Fruit fly (Drosophila melanogaster) whole organism, embryonic: Measurements from ENCODE around the gene CG13077.
A peak's percentile ranks its signal among the peaks of the same experiment; 100 is the strongest.

ENCODE experiments used
- Atf6 ChIP-seq: fragments of 200-800 bp; sonication (Bioruptor generic); IDR thresholded peaks from 2 replicates; pipeline ENCODE4 v1.3.6; 2022; ENCODE audit warnings: missing biosample characterization, missing genetic modification characterization
- Blimp-1 ChIP-seq: fragments of 200-800 bp; sonication (Bioruptor generic); optimal IDR thresholded peaks from 3 replicates; lab custom pipeline; 2018; ENCODE audit warnings: missing biosample characterization, missing genetic modification characterization, mild to moderate bottlenecking, moderate library complexity, missing genetic modification reagents
- BtbVII ChIP-seq: fragments of 200-800 bp; sonication (Bioruptor generic); optimal IDR thresholded peaks from 3 replicates; lab custom pipeline; 2017; ENCODE audit warnings: missing biosample characterization, mild to moderate bottlenecking, missing genetic modification characterization
- CG10209 ChIP-seq: fragments of 200-800 bp; sonication (Bioruptor generic); optimal IDR thresholded peaks from 3 replicates; lab custom pipeline; 2017; ENCODE audit warnings: missing biosample characterization, mild to moderate bottlenecking, missing genetic modification characterization, missing genetic modification reagents
- CG10565 ChIP-seq: fragments of 200-800 bp; sonication (Bioruptor generic); optimal IDR thresholded peaks from 3 replicates; lab custom pipeline; 2016; ENCODE audit warnings: missing biosample characterization, mild to moderate bottlenecking, missing genetic modification characterization
- CG11398 ChIP-seq: fragments of 200-800 bp; sonication (Bioruptor generic); optimal IDR thresholded peaks from 2 replicates; lab custom pipeline; 2016; ENCODE audit warnings: missing biosample characterization, missing genetic modification characterization
- CG14667 ChIP-seq: fragments of 200-800 bp; sonication (Bioruptor generic); IDR thresholded peaks from 2 replicates; pipeline ENCODE4 v1.3.6; 2022; ENCODE audit warnings: missing biosample characterization, missing genetic modification characterization
- CG14710 ChIP-seq: fragments of 200-800 bp; sonication (Bioruptor generic); optimal IDR thresholded peaks from 3 replicates; lab custom pipeline; 2019; ENCODE audit warnings: missing biosample characterization, mild to moderate bottlenecking, missing genetic modification characterization, moderate library complexity
- CG15073 ChIP-seq: fragments of 200-800 bp; sonication (Bioruptor generic); optimal IDR thresholded peaks from 2 replicates; lab custom pipeline; 2016; ENCODE audit warnings: missing biosample characterization, missing genetic modification characterization
- CG15479 ChIP-seq: fragments of 200-800 bp; sonication (Bioruptor generic); optimal IDR thresholded peaks from 3 replicates; lab custom pipeline; 2019; ENCODE audit warnings: missing biosample characterization, mild to moderate bottlenecking, missing genetic modification characterization, moderate library complexity
- CG15514 ChIP-seq: fragments of 200-800 bp; sonication (Bioruptor generic); optimal IDR thresholded peaks from 3 replicates; lab custom pipeline; 2017; ENCODE audit warnings: missing biosample characterization, missing genetic modification characterization, mild to moderate bottlenecking, moderate library complexity, missing genetic modification reagents
- CG17612 ChIP-seq: fragments of 200-800 bp; sonication (Bioruptor generic); IDR thresholded peaks from 2 replicates; pipeline ENCODE4 v1.3.6; 2022; ENCODE audit warnings: missing biosample characterization, missing genetic modification characterization
- CG17912 ChIP-seq: fragments of 200-800 bp; sonication (Bioruptor generic); optimal IDR thresholded peaks from 2 replicates; lab custom pipeline; 2018; ENCODE audit warnings: missing biosample characterization, mild to moderate bottlenecking, missing genetic modification characterization
- CG3407 ChIP-seq: fragments of 200-800 bp; sonication (Bioruptor generic); optimal IDR thresholded peaks from 2 replicates; lab custom pipeline; 2018; ENCODE audit warnings: missing biosample characterization, mild to moderate bottlenecking, missing genetic modification characterization
- CG34376 ChIP-seq: fragments of 200-800 bp; sonication (Bioruptor generic); optimal IDR thresholded peaks from 2 replicates; lab custom pipeline; 2018; ENCODE audit warnings: missing biosample characterization, mild to moderate bottlenecking, missing genetic modification characterization
- CG3995 ChIP-seq: fragments of 200-800 bp; sonication (Bioruptor generic); optimal IDR thresholded peaks from 3 replicates; lab custom pipeline; 2016; ENCODE audit warnings: missing biosample characterization, missing genetic modification characterization
- CG4617 ChIP-seq: fragments of 200-800 bp; sonication (Bioruptor generic); optimal IDR thresholded peaks from 3 replicates; lab custom pipeline; 2016; ENCODE audit warnings: missing biosample characterization, missing genetic modification characterization, borderline replicate concordance
- CG6272 ChIP-seq: fragments of 200-800 bp; sonication (Bioruptor generic); IDR thresholded peaks from 2 replicates; pipeline ENCODE4 v1.3.6; 2022; ENCODE audit warnings: missing biosample characterization, missing genetic modification characterization
- CG7987 ChIP-seq: fragments of 200-800 bp; sonication (Bioruptor generic); optimal IDR thresholded peaks from 2 replicates; lab custom pipeline; 2018; ENCODE audit warnings: missing biosample characterization, mild to moderate bottlenecking, missing genetic modification characterization, moderate library complexity
- CG8281 ChIP-seq: fragments of 200-800 bp; sonication (Bioruptor generic); optimal IDR thresholded peaks from 2 replicates; lab custom pipeline; 2018; ENCODE audit warnings: missing biosample characterization, mild to moderate bottlenecking, missing genetic modification characterization, moderate library complexity
- Drgx ChIP-seq: fragments of 200-800 bp; sonication (Bioruptor generic); IDR thresholded peaks from 2 replicates; pipeline ENCODE4 v1.3.6; 2022; ENCODE audit warnings: missing biosample characterization, missing genetic modification characterization
- E2f2 ChIP-seq: fragments of 200-800 bp; sonication (Bioruptor generic); IDR thresholded peaks from 2 replicates; pipeline ENCODE4 v1.3.6; 2022; ENCODE audit warnings: missing biosample characterization, missing genetic modification characterization
- ERR ChIP-seq: fragments of 200-800 bp; sonication (Bioruptor generic); optimal IDR thresholded peaks from 2 replicates; lab custom pipeline; 2016; ENCODE audit warnings: missing biosample characterization, missing genetic modification characterization
- Eip74EF ChIP-seq, 2 experiments: fragments of 200-800 bp in 1 of 2; fragments of >200 bp in 1 of 2; sonication (Bioruptor generic) in 1 of 2; optimal IDR thresholded peaks; 2 replicates each; lab custom pipeline; 2017 to 2019; ENCODE audit warnings: missing biosample characterization in 2 of 2, missing genetic modification characterization in 2 of 2, mild to moderate bottlenecking in 1 of 2, moderate library complexity in 1 of 2
- Gsc ChIP-seq: fragments of 200-800 bp; sonication (Bioruptor generic); IDR thresholded peaks from 2 replicates; pipeline ENCODE4 v1.3.6; 2022; ENCODE audit warnings: missing biosample characterization, missing genetic modification characterization
- Gug ChIP-seq: fragments of 200-800 bp; sonication (Bioruptor generic); IDR thresholded peaks from 4 replicates; pipeline ENCODE4 v1.3.6; 2022; ENCODE audit warnings: missing biosample characterization, missing genetic modification characterization
- HLH4C ChIP-seq: fragments of 200-800 bp; sonication (Bioruptor generic); IDR thresholded peaks from 3 replicates; pipeline ENCODE4 v1.3.6; 2022; ENCODE audit warnings: missing biosample characterization, missing genetic modification characterization; ENCODE audit not compliant: partially characterized antibody
- Mad ChIP-seq: fragments of 200-800 bp; sonication (Bioruptor generic); optimal IDR thresholded peaks from 2 replicates; lab custom pipeline; 2016; ENCODE audit warnings: missing biosample characterization, missing genetic modification characterization
- Med ChIP-seq: fragments of 200-800 bp; sonication (Bioruptor generic); peaks from one replicate; lab custom pipeline; 2016; ENCODE audit warnings: missing biosample characterization, missing genetic modification characterization, mild to moderate bottlenecking, inconsistent platforms, moderate library complexity
- Pdp1 ChIP-seq, 2 experiments: fragments of 200-800 bp; sonication (Bioruptor generic); optimal IDR thresholded peaks; 3 replicates each; lab custom pipeline; 2016; ENCODE audit warnings: missing biosample characterization in 2 of 2, missing genetic modification characterization in 2 of 2, mild to moderate bottlenecking in 1 of 2, moderate library complexity in 1 of 2
- Poxn ChIP-seq: fragments of 200-800 bp; sonication (Bioruptor generic); IDR thresholded peaks from 2 replicates; pipeline ENCODE4 v1.3.6; 2022; ENCODE audit warnings: missing biosample characterization, missing genetic modification characterization
- Trl ChIP-seq, 3 experiments: fragments of >200 bp in 2 of 3; fragments of 200-800 bp in 1 of 3; sonication (Bioruptor generic) in 1 of 3; optimal IDR thresholded peaks; 2 replicates in 1 of 3; 3 replicates in 2 of 3; lab custom pipeline; 2016 to 2017; ENCODE audit warnings: missing biosample characterization in 1 of 3, missing genetic modification characterization in 1 of 3
- cg ChIP-seq: fragments of 200-800 bp; sonication (Bioruptor generic); optimal IDR thresholded peaks from 3 replicates; lab custom pipeline; 2019; ENCODE audit warnings: missing biosample characterization, mild to moderate bottlenecking, missing genetic modification characterization, moderate library complexity
- chm ChIP-seq: fragments of 200-800 bp; sonication (Bioruptor generic); IDR thresholded peaks from 2 replicates; pipeline ENCODE4 v1.3.6; 2022; ENCODE audit warnings: missing biosample characterization, missing genetic modification characterization
- crp ChIP-seq, 2 experiments: fragments of 200-800 bp; sonication (Bioruptor generic); optimal IDR thresholded peaks; 2 replicates in 1 of 2; 3 replicates in 1 of 2; lab custom pipeline; 2017; ENCODE audit warnings: missing biosample characterization in 2 of 2, missing genetic modification characterization in 2 of 2, mild to moderate bottlenecking in 1 of 2, moderate library complexity in 1 of 2
- dan ChIP-seq: fragments of 200-800 bp; sonication (Bioruptor generic); IDR thresholded peaks from 2 replicates; pipeline ENCODE4 v1.3.6; 2022; ENCODE audit warnings: missing biosample characterization, missing genetic modification characterization
- dm ChIP-seq: fragments of 200-800 bp; sonication (Bioruptor generic); optimal IDR thresholded peaks from 3 replicates; lab custom pipeline; 2016; ENCODE audit warnings: missing biosample characterization, missing genetic modification characterization
- eyg ChIP-seq: fragments of 200-800 bp; sonication (Bioruptor generic); optimal IDR thresholded peaks from 3 replicates; lab custom pipeline; 2016; ENCODE audit warnings: missing biosample characterization, missing genetic modification characterization
- grau ChIP-seq: fragments of 200-800 bp; optimal IDR thresholded peaks from 3 replicates; lab custom pipeline; 2019; ENCODE audit warnings: missing biosample characterization, mild to moderate bottlenecking, missing genetic modification characterization, moderate library complexity
- gsb ChIP-seq: fragments of 200-800 bp; sonication (Bioruptor generic); IDR thresholded peaks from 2 replicates; pipeline ENCODE4 v1.3.6; 2022; ENCODE audit warnings: missing biosample characterization, missing genetic modification characterization
- kay ChIP-seq: fragments of 200-800 bp; sonication (Bioruptor generic); optimal IDR thresholded peaks from 2 replicates; lab custom pipeline; 2016; ENCODE audit warnings: missing biosample characterization, missing genetic modification characterization
- lilli ChIP-seq: fragments of 200-800 bp; sonication (Bioruptor generic); optimal IDR thresholded peaks from 3 replicates; lab custom pipeline; 2016; ENCODE audit warnings: missing biosample characterization, missing genetic modification characterization
- mld ChIP-seq: fragments of 200-800 bp; sonication (Bioruptor generic); IDR thresholded peaks from 3 replicates; pipeline ENCODE4 v1.3.6; 2022; ENCODE audit warnings: missing biosample characterization, missing genetic modification characterization; ENCODE audit not compliant: partially characterized antibody
- nerfin-1 ChIP-seq: fragments of 200-800 bp; sonication (Bioruptor generic); optimal IDR thresholded peaks from 3 replicates; lab custom pipeline; 2019; ENCODE audit warnings: missing biosample characterization, mild to moderate bottlenecking, missing genetic modification characterization, moderate library complexity
- peb ChIP-seq: fragments of 200-800 bp; sonication (Bioruptor generic); IDR thresholded peaks from 2 replicates; pipeline ENCODE4 v1.3.6; 2022; ENCODE audit warnings: missing biosample characterization, missing genetic modification characterization
- pho ChIP-seq: fragments of 200-800 bp; sonication (Bioruptor generic); optimal IDR thresholded peaks from 2 replicates; lab custom pipeline; 2016; ENCODE audit warnings: missing biosample characterization, missing genetic modification characterization
- phol ChIP-seq: fragments of 200-800 bp; sonication (Bioruptor generic); optimal IDR thresholded peaks from 3 replicates; lab custom pipeline; 2018; ENCODE audit warnings: missing biosample characterization, mild to moderate bottlenecking, missing genetic modification characterization, moderate library complexity
- sug ChIP-seq: fragments of 200-800 bp; optimal IDR thresholded peaks from 2 replicates; lab custom pipeline; 2019; ENCODE audit warnings: missing biosample characterization, mild to moderate bottlenecking, missing genetic modification characterization, moderate library complexity
- trh ChIP-seq: fragments of 200-800 bp; sonication (Bioruptor generic); optimal IDR thresholded peaks from 2 replicates; lab custom pipeline; 2016; ENCODE audit warnings: missing biosample characterization, missing genetic modification characterization
- unc-4 ChIP-seq: fragments of 200-800 bp; sonication (Bioruptor generic); IDR thresholded peaks from 2 replicates; pipeline ENCODE4 v1.3.6; 2022; ENCODE audit warnings: missing biosample characterization, missing genetic modification characterization; ENCODE audit not compliant: partially characterized antibody

The CG13077 gene

DNA sequence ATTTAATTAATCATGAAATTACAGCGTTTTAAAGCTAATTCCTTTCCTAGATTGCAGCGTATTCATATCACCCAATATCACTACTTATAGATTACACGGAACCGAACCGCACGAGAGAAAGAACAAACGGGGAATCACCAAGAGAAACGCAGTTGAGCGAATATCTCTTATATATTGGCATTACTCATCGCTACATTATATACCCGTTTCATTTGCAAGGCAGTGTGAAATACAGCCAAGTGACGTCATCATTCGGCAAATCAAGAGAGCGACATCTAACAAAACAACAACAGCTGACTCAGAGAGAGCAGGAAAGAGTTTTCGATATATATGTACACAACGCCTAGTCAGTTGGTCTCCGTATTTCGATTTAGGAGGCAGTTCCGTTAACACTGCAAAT, 17.5 kb upstream of the CG13077 start, which contains the start of gene Tep4 (continued):
- no peak for TF ChIP-seq CG4617
- no peak for TF ChIP-seq phol (tag; lab: Kevin White, UChicago)
- no peak for TF ChIP-seq dan
- TF ChIP-seq Eip74EF (GFP tag; optimal IDR thresholded peaks at IDR 0.05; lab: Kevin White, UChicago): peak in 1 of 2 experiments; percentile 7
- TF ChIP-seq gsb (GFP tag; lab: Robert Waterston, UW): no peak
- peak; percentile 44 for TF ChIP-seq Med (GFP tag; lab: Kevin White, UChicago)
- TF ChIP-seq CG6272 (GFP tag; lab: Robert Waterston, UW): no peak
- TF ChIP-seq Drgx (GFP tag; lab: Robert Waterston, UW): no peak
- no peak for TF ChIP-seq CG10209 (GFP tag; lab: Kevin White, UChicago)
- TF ChIP-seq CG3995 (GFP tag; lab: Kevin White, UChicago): no peak
- no peak for TF ChIP-seq ERR (GFP tag; lab: Kevin White, UChicago)
- TF ChIP-seq dm (GFP tag; lab: Kevin White, UChicago): no peak
- TF ChIP-seq peb (GFP tag; lab: Robert Waterston, UW): no peak
- TF ChIP-seq HLH4C: no peak
- no peak for TF ChIP-seq chm
- no peak for TF ChIP-seq CG8281 (tag; lab: Kevin White, UChicago)
- TF ChIP-seq Mad (GFP tag; lab: Kevin White, UChicago): no peak
- no peak for TF ChIP-seq trh (GFP tag; lab: Kevin White, UChicago)
- TF ChIP-seq Atf6 (GFP tag; lab: Robert Waterston, UW): no peak
- TF ChIP-seq CG34376 (GFP tag; lab: Kevin White, UChicago): peak; percentile 42
- no peak for TF ChIP-seq CG11398
- no peak for TF ChIP-seq CG7987 (GFP tag; lab: Kevin White, UChicago)
- TF ChIP-seq CG15073: no peak
- TF ChIP-seq crp (GFP tag; optimal IDR thresholded peaks at IDR 0.05; lab: Kevin White, UChicago): peak in 1 of 2 experiments; percentile 44
- TF ChIP-seq Poxn: no peak
- TF ChIP-seq Blimp-1 (GFP tag; lab: Kevin White, UChicago): no peak
- TF ChIP-seq CG14667: no peak
- no peak for TF ChIP-seq CG17912 (GFP tag; lab: Kevin White, UChicago)
- no peak for TF ChIP-seq lilli (GFP tag; lab: Kevin White, UChicago)
- TF ChIP-seq Pdp1 (GFP tag; optimal IDR thresholded peaks at IDR 0.05; lab: Kevin White, UChicago): peak in 1 of 2 experiments; percentile 39
- TF ChIP-seq CG15514 (GFP tag; lab: Kevin White, UChicago): no peak
- TF ChIP-seq pho (GFP tag; lab: Kevin White, UChicago): no peak
- no peak for TF ChIP-seq cg (GFP tag; lab: Kevin White, UChicago)
- no peak for TF ChIP-seq CG10565 (GFP tag; lab: Kevin White, UChicago)
- no peak for TF ChIP-seq CG14710 (tag; lab: Kevin White, UChicago)
- TF ChIP-seq unc-4: no peak
- TF ChIP-seq sug (tag; lab: Kevin White, UChicago): no peak
- TF ChIP-seq mld (GFP tag; lab: Robert Waterston, UW): no peak
- peak; percentile 59 to 87 for TF ChIP-seq Trl (optimal IDR thresholded peaks at IDR 0.05; lab: Kevin White, UChicago)
- no peak for TF ChIP-seq Trl (GFP tag; optimal IDR thresholded peaks at IDR 0.05; lab: Kevin White, UChicago)
- TF ChIP-seq Gsc: no peak
- TF ChIP-seq kay: peak; percentile 56
- TF ChIP-seq eyg (GFP tag; lab: Kevin White, UChicago): no peak
- TF ChIP-seq grau (tag; lab: Kevin White, UChicago): no peak
- TF ChIP-seq CG17612: no peak
- TF ChIP-seq Gug (GFP tag; lab: Robert Waterston, UW): no peak
- TF ChIP-seq BtbVII: peak; percentile 86
- no peak for TF ChIP-seq CG15479 (GFP tag; lab: Kevin White, UChicago)
- TF ChIP-seq nerfin-1 (tag; lab: Kevin White, UChicago): no peak
- no peak for TF ChIP-seq CG3407 (GFP tag; lab: Kevin White, UChicago)
- no peak for TF ChIP-seq E2f2 (GFP tag; lab: Robert Waterston, UW)
